Fruit fly (Drosophila melanogaster): ENCODE data around the gene BobA.

Gene BobA

dm6 chr3L:14973251-14973625 lies 27.3 kb upstream of the BobA start (continued):
- TF ChIP-seq Blimp-1 (GFP tag; optimal IDR thresholded peaks at IDR 0.05) (peak; percentile 51), CG6689 (GFP tag; IDR thresholded peaks at IDR 0.05) (no peak), Mad (GFP tag; optimal IDR thresholded peaks at IDR 0.05) (no peak), vvl (GFP tag; IDR thresholded peaks at IDR 0.05) (0 out of 2 replicates have a peak, but pooled peaks have one; percentile 2), repo (GFP tag; optimal IDR thresholded peaks at IDR 0.05) (no peak), rib (GFP tag; IDR thresholded peaks at IDR 0.05) (0 out of 2 replicates have a peak, but pooled peaks have one; percentile 12), Hsf (GFP tag; optimal IDR thresholded peaks at IDR 0.05) (no peak), CG12942 (GFP tag; optimal IDR thresholded peaks at IDR 0.05) (no peak), crol (GFP tag; IDR thresholded peaks at IDR 0.05) (peak; percentile 39), Nf-YC (tag; optimal IDR thresholded peaks at IDR 0.05) (no peak), CG9876 (GFP tag; optimal IDR thresholded peaks at IDR 0.05) (no peak), Antp (GFP tag; optimal IDR thresholded peaks at IDR 0.05) (no peak), kni (GFP tag; optimal IDR thresholded peaks at IDR 0.05) (peak; percentile 63), Stat92E (GFP tag; optimal IDR thresholded peaks at IDR 0.05) (peak in 1 of 3 experiments; percentile 98), pzg (GFP tag; optimal IDR thresholded peaks at IDR 0.05) (no peak), CHES-1-like (GFP tag; optimal IDR thresholded peaks at IDR 0.05) (no peak), jing (GFP tag; optimal IDR thresholded peaks at IDR 0.05) (no peak), CG11695 (GFP tag; IDR thresholded peaks at IDR 0.05) (no peak), ind (GFP tag; optimal IDR thresholded peaks at IDR 0.05) (no peak), CG15479 (GFP tag; optimal IDR thresholded peaks at IDR 0.05) (peak; percentile 61)

- peak; percentile 9 for TF ChIP-seq NC2β (GFP tag; optimal IDR thresholded peaks at IDR 0.05)
- TF ChIP-seq lov (optimal IDR thresholded peaks at IDR 0.05): no peak
- 0 out of 3 replicates have a peak, but pooled peaks have one; percentile 31 for TF ChIP-seq lov (GFP tag; IDR thresholded peaks at IDR 0.05)
- TF ChIP-seq CG9876 (GFP tag; optimal IDR thresholded peaks at IDR 0.05): peak; percentile 25
- TF ChIP-seq tin (GFP tag; optimal IDR thresholded peaks at IDR 0.05): no peak
- TF ChIP-seq Sry-β (GFP tag; optimal IDR thresholded peaks at IDR 0.05): no peak
- TF ChIP-seq CG18599 (GFP tag; optimal IDR thresholded peaks at IDR 0.05): no peak
- TF ChIP-seq oc (tag; optimal IDR thresholded peaks at IDR 0.05): peak; percentile 31
- peak; percentile 23; the same call in 1 of the 3 replicates for TF ChIP-seq zfh1 (GFP tag; IDR thresholded peaks at IDR 0.05)
- TF ChIP-seq insv (GFP tag; optimal IDR thresholded peaks at IDR 0.05): peak in 1 of 2 experiments; percentile 96
- 0 out of 3 replicates have a peak, but pooled peaks have one; percentile 3 for TF ChIP-seq ci (GFP tag; IDR thresholded peaks at IDR 0.05)
- peak in 1 of 2 experiments; percentile 15 for TF ChIP-seq Hr51 (GFP tag; optimal IDR thresholded peaks at IDR 0.05)
- TF ChIP-seq CG4617 (GFP tag; optimal IDR thresholded peaks at IDR 0.05; ENCODE audit: borderline replicate concordance): no peak
- peak; percentile 23; the same call in 1 of the 2 replicates for TF ChIP-seq CG10959 (GFP tag; IDR thresholded peaks at IDR 0.05)
- TF ChIP-seq CG17328 (GFP tag; IDR thresholded peaks at IDR 0.05): 0 out of 2 replicates have a peak, but pooled peaks have one; percentile 8
- TF ChIP-seq sens (GFP tag): peak; percentile 5
- no peak for TF ChIP-seq pum (GFP tag; optimal IDR thresholded peaks at IDR 0.05)
- peak; percentile 73 for TF ChIP-seq Tbp (GFP tag; optimal IDR thresholded peaks at IDR 0.05)
- TF ChIP-seq zen (tag; optimal IDR thresholded peaks at IDR 0.05): no peak
- no peak for TF ChIP-seq Rfx (GFP tag; IDR thresholded peaks at IDR 0.05)
- TF ChIP-seq CG8089 (GFP tag; optimal IDR thresholded peaks at IDR 0.05): peak; percentile 4
- TF ChIP-seq CG10366 (GFP tag; IDR thresholded peaks at IDR 0.05): no peak
- peak; percentile 7 for TF ChIP-seq grn (GFP tag; optimal IDR thresholded peaks at IDR 0.05)
- 0 out of 2 replicates have a peak, but pooled peaks have one; percentile 58 for TF ChIP-seq chm (GFP tag; IDR thresholded peaks at IDR 0.05)
- TF ChIP-seq Med (GFP tag): peak; percentile 54
- TF ChIP-seq CG4282 (GFP tag; optimal IDR thresholded peaks at IDR 0.05): peak; percentile 14
- no peak for TF ChIP-seq prd (optimal IDR thresholded peaks at IDR 0.05)
- peak; percentile 23; the same call in 1 of the 3 replicates for TF ChIP-seq prd (GFP tag; IDR thresholded peaks at IDR 0.05)
- peak; percentile 58 for TF ChIP-seq Elba2 (GFP tag; optimal IDR thresholded peaks at IDR 0.05)
- no peak for TF ChIP-seq CG14441 (GFP tag; IDR thresholded peaks at IDR 0.05)
- no peak for TF ChIP-seq pho (GFP tag; optimal IDR thresholded peaks at IDR 0.05)
- TF ChIP-seq CG5180 (GFP tag; optimal IDR thresholded peaks at IDR 0.05): no peak
Observed at dm6 chr3L:14972625-14973250, 26.8 kb upstream of the BobA start, which contains the start of gene Brd. TSS of gene Brd (plus strand) at chr3L:14972667.
